Fruit fly (Drosophila melanogaster): ENCODE data around the gene CG12219.
A peak's percentile ranks its signal among the peaks of the same experiment; 100 is the strongest.

Gene CG12219

DNA sequence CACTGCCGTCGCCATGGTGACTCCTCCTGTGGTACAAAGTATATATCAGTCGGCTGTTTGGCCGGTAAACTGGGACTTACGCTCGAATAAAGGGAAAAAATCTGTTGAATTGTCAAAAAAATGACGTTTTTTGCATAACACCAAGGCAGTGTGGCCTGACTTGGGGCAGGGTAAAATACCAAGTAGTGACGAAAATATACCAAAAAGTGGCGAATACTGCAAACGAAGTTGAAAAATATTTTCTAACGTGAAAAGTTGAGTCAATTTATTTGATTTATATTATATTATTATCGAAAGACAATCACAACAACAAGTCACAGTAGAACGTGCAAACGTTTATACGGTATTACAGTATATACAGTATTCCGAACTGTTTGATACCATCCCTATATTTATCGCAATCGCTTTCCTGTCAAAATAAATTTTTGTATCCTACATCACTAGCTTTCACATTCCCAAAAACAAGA, 49.2 kb upstream of the CG12219 start, which contains the start of the genes ND-B16.6 and kdn (continued):
- TF ChIP-seq E2f2 (GFP tag; IDR thresholded peaks at IDR 0.05): 0 out of 2 replicates have a peak, but pooled peaks have one; percentile 33
- TF ChIP-seq ken (GFP tag; IDR thresholded peaks at IDR 0.05): no peak
- TF ChIP-seq ERR (GFP tag; optimal IDR thresholded peaks at IDR 0.05): no peak
- TF ChIP-seq CG18011 (GFP tag; optimal IDR thresholded peaks at IDR 0.05): peak; percentile 87
- TF ChIP-seq YL-1 (GFP tag; optimal IDR thresholded peaks at IDR 0.05): peak; percentile 66
- TF ChIP-seq BEAF-32 (GFP tag; optimal IDR thresholded peaks at IDR 0.05): peak; percentile 46
- no peak for TF ChIP-seq Rfx (GFP tag; IDR thresholded peaks at IDR 0.05)

DNA sequence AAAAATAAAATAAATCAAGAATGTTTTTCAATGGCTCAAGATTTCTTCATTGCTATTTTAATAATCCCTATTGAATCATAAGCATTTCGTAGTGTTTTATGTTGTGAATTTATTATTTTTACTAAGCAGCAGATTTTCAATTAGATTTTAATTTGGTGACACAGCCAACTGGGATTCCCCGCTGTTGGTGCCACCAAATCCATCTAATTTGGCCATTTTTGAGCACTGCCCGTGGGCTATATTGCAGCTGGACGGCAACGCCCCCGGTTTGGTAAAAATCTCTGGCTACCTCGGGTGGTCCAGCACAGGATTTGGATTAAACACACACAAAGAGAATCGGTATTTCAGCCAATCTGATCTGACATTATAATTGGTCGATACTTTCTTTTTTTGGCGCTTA, 48.1 kb upstream of the CG12219 start:
- no peak for TF ChIP-seq wek (GFP tag; optimal IDR thresholded peaks at IDR 0.05)
- TF ChIP-seq CG9727 (GFP tag; optimal IDR thresholded peaks at IDR 0.05): no peak
- no peak for TF ChIP-seq CG8388 (GFP tag; optimal IDR thresholded peaks at IDR 0.05)
- TF ChIP-seq CG18476 (GFP tag; optimal IDR thresholded peaks at IDR 0.05): no peak
- no peak for TF ChIP-seq oc (tag; optimal IDR thresholded peaks at IDR 0.05)
- no peak for TF ChIP-seq CG3407 (GFP tag; optimal IDR thresholded peaks at IDR 0.05)
- no peak for TF ChIP-seq Max (GFP tag; optimal IDR thresholded peaks at IDR 0.05)
- no peak for TF ChIP-seq crp (GFP tag; optimal IDR thresholded peaks at IDR 0.05)
- TF ChIP-seq Scr (GFP tag; IDR thresholded peaks at IDR 0.05; ENCODE audit: partially characterized antibody): no peak
- TF ChIP-seq HLH4C (GFP tag; IDR thresholded peaks at IDR 0.05; ENCODE audit: partially characterized antibody): no peak
- TF ChIP-seq psq (GFP tag; optimal IDR thresholded peaks at IDR 0.05): no peak
- TF ChIP-seq gsb-n (tag; optimal IDR thresholded peaks at IDR 0.05): no peak
- no peak for TF ChIP-seq jing (GFP tag; optimal IDR thresholded peaks at IDR 0.05)

DNA sequence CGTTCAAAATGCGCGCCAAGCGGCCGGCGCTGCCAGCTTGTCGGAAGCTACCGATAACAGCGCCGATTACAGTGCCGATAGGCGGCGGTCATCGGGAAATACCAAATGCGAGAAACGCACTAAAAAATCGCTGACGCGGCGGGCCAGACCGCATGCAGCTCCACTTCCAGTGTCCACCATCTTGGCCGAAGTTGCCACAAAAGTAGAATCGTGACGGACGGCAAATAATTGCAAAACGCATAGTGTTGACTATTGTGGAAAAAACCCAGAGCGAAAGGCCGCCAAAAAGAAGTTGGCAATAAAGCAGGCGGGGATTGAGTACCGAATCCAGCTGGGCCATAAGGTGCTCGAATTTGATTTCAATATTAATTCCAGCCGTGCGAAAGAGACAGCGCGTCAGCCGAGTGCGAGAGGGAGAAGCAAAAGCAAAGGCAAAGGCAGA, 45.9 kb upstream of the CG12219 start, which contains the start of gene CG3847:
CG3847 (plus strand) TSS at position 178 of the 442 bp plus-strand sequence.
- TF ChIP-seq sisA (GFP tag; IDR thresholded peaks at IDR 0.05): no peak
- TF ChIP-seq E2f1 (GFP tag; IDR thresholded peaks at IDR 0.05): peak; percentile 54; the same call in 1 of the 2 replicates
- peak; percentile 53 for TF ChIP-seq NfI (GFP tag; optimal IDR thresholded peaks at IDR 0.05)
- TF ChIP-seq GATAe (GFP tag; conservative IDR thresholded peaks at IDR 0.05): no peak
- TF ChIP-seq CG10431 (GFP tag; optimal IDR thresholded peaks at IDR 0.05): peak; percentile 28
- peak; percentile 55 for TF ChIP-seq sug (tag; optimal IDR thresholded peaks at IDR 0.05)
- no peak for TF ChIP-seq dmrt99B (tag; optimal IDR thresholded peaks at IDR 0.05)
- TF ChIP-seq tna (GFP tag; IDR thresholded peaks at IDR 0.05; ENCODE audit: partially characterized antibody): no peak
- TF ChIP-seq Oli (tag; optimal IDR thresholded peaks at IDR 0.05): no peak
- TF ChIP-seq so (GFP tag; IDR thresholded peaks at IDR 0.05): peak; percentile 47; the same call in 1 of the 3 replicates
- TF ChIP-seq Adf1 (GFP tag; IDR thresholded peaks at IDR 0.05): peak; percentile 64
- TF ChIP-seq Bteb2 (GFP tag; optimal IDR thresholded peaks at IDR 0.05): peak; percentile 44
- TF ChIP-seq CG8388 (GFP tag; optimal IDR thresholded peaks at IDR 0.05): no peak
- peak; percentile 19 for TF ChIP-seq CG1233 (GFP tag; optimal IDR thresholded peaks at IDR 0.05)
- TF ChIP-seq D19A (tag; optimal IDR thresholded peaks at IDR 0.05): no peak
- TF ChIP-seq CG8359 (GFP tag; optimal IDR thresholded peaks at IDR 0.05; ENCODE audit: borderline replicate concordance): peak; percentile 84
- TF ChIP-seq salm (tag; optimal IDR thresholded peaks at IDR 0.05): no peak
- TF ChIP-seq CG15073 (GFP tag; optimal IDR thresholded peaks at IDR 0.05): no peak
- no peak for TF ChIP-seq scrt (GFP tag; optimal IDR thresholded peaks at IDR 0.05)
- no peak for TF ChIP-seq CG12942 (GFP tag; optimal IDR thresholded peaks at IDR 0.05)
- TF ChIP-seq peb (GFP tag; IDR thresholded peaks at IDR 0.05): 0 out of 2 replicates have a peak, but pooled peaks have one; percentile 6
- no peak for TF ChIP-seq CG16779 (GFP tag; IDR thresholded peaks at IDR 0.05)
- TF ChIP-seq Usf (GFP tag; optimal IDR thresholded peaks at IDR 0.05): no peak
- no peak for TF ChIP-seq D19B (GFP tag; optimal IDR thresholded peaks at IDR 0.05)
- no peak for TF ChIP-seq fd96Cb (tag; optimal IDR thresholded peaks at IDR 0.05)
- TF ChIP-seq CoRest (tag; optimal IDR thresholded peaks at IDR 0.05): peak; percentile 54
- peak; percentile 55 for TF ChIP-seq lilli (GFP tag; optimal IDR thresholded peaks at IDR 0.05)
- peak; percentile 26 for TF ChIP-seq CG10209 (GFP tag; optimal IDR thresholded peaks at IDR 0.05)
- no peak for TF ChIP-seq CG8281 (tag; optimal IDR thresholded peaks at IDR 0.05)
